Worm (Caenorhabditis elegans): Measurements from ENCODE around the gene srbc-41.

DNA sequence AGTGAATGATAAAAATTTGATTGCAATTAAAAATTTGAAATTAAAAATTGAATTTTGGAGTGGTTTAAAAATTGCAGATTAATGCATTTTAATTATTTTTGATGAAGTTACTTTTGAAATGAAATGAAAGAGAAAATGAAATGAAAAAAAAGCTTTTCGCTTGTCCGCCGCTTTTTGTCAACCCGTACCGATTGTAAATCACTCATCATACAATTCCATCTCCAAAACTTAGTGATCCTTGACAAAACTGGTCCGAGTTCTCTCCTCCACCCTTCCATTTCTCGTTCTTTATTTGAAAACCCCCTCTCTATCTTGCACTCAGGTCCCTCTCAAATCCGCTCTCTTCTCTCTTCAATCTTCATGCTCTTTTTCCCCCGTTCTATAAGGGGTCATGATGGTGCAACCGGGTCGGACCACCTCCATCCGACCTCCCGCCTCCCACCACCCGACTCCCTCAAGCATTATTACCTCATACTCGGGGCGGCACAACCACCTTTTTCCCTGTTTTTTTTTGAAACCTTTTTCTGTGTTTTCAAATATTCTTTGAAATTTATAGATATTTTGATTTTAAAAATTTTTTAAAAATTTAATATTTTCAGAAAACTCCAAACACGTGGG, 37.4 kb downstream of the srbc-41 start:
- no peak for TF ChIP-seq elt-4 (tag; optimal IDR thresholded peaks at IDR 0.05)
- no peak for TF ChIP-seq nhr-11 (tag; optimal IDR thresholded peaks at IDR 0.05)
- TF ChIP-seq ceh-2 (tag; optimal IDR thresholded peaks at IDR 0.05) = no peak
- TF ChIP-seq fkh-6 (tag; optimal IDR thresholded peaks at IDR 0.05) = no peak
- no peak for TF ChIP-seq sox-4 (tag; optimal IDR thresholded peaks at IDR 0.05)
- no peak for TF ChIP-seq ztf-16 (tag; optimal IDR thresholded peaks at IDR 0.05)
- no peak for TF ChIP-seq pax-1 (tag; optimal IDR thresholded peaks at IDR 0.05)
- no peak for TF ChIP-seq unc-86 (tag; optimal IDR thresholded peaks at IDR 0.05)
- no peak for TF ChIP-seq ets-4 (tag; optimal IDR thresholded peaks at IDR 0.05)
- TF ChIP-seq ama-1 (optimal IDR thresholded peaks at IDR 0.05) = no peak
- no peak for TF ChIP-seq K09A11.1 (tag; optimal IDR thresholded peaks at IDR 0.05; ENCODE audit: insufficient read depth)
- TF ChIP-seq pha-4 (tag; optimal IDR thresholded peaks at IDR 0.05) = no peak
- no peak for TF ChIP-seq tbx-2 (tag; optimal IDR thresholded peaks at IDR 0.05)
- no peak for TF ChIP-seq lim-6 (tag; optimal IDR thresholded peaks at IDR 0.05)
